Worm (Caenorhabditis elegans): ENCODE results near the gene srd-40.

srd-40 gene

ce11 chrX:12371321-12371720, 47.8 kb downstream of the srd-40 start, which contains the start of gene rif-1.2:
Gene rif-1.2, minus strand, starts transcription at chrX:12371421.
- TF ChIP-seq elt-1 (tag; optimal IDR thresholded peaks at IDR 0.05) (no peak), nhr-23 (tag; optimal IDR thresholded peaks at IDR 0.05) (no peak), snpc-4 (tag; optimal IDR thresholded peaks at IDR 0.05) (no peak), nhr-11 (tag; optimal IDR thresholded peaks at IDR 0.05) (no peak), egl-27 (tag; optimal IDR thresholded peaks at IDR 0.05) (no peak), ztf-4 (tag; optimal IDR thresholded peaks at IDR 0.05) (no peak), lin-11 (tag; optimal IDR thresholded peaks at IDR 0.05) (no peak), nhr-21 (tag; optimal IDR thresholded peaks at IDR 0.05) (no peak), fos-1 (tag; optimal IDR thresholded peaks at IDR 0.05) (no peak), F13H6.1 (tag; optimal IDR thresholded peaks at IDR 0.05) (no peak), unc-62 (GFP tag; optimal IDR thresholded peaks at IDR 0.05) (no peak), alr-1 (tag; optimal IDR thresholded peaks at IDR 0.05) (no peak), zag-1 (tag; optimal IDR thresholded peaks at IDR 0.05) (no peak)

Data from whole organism, L2 larva.